Worm (Caenorhabditis elegans): Measurements from ENCODE around the gene ceh-58.

ce11 chrII:10393282-10394179 is 24.1 kb upstream of the ceh-58 start, which contains the start of gene gpd-1:
- TF ChIP-seq klf-2 (GFP tag; conservative IDR thresholded peaks at IDR 0.05) (no peak), flt-1 (GFP tag; IDR thresholded peaks at IDR 0.05) (no peak), ztf-29 (GFP tag; IDR thresholded peaks at IDR 0.05) (no peak)
